Worm (Caenorhabditis elegans): ENCODE data around the gene cest-1.2.

ce11 chrV:14197651-14198050, 37.0 kb upstream of the cest-1.2 start:
- TF ChIP-seq lin-13 (GFP tag; optimal IDR thresholded peaks at IDR 0.05) (no peak), lim-7 (GFP tag; IDR thresholded peaks at IDR 0.05) (no peak), nhr-10 (tag; optimal IDR thresholded peaks at IDR 0.05) (no peak)
